Fruit fly (Drosophila melanogaster): ENCODE measurements around the gene TfIIEbeta.

The TfIIEbeta gene

dm6 chr3L:4254301-4254834, 32.5 kb upstream of the TfIIEbeta start, which contains the start of the genes ago and CG1265:
ago (minus strand) TSS chr3L:4254306.
CG1265 (plus strand) TSS chr3L:4254776.
- TF ChIP-seq Abd-B (GFP tag; optimal IDR thresholded peaks at IDR 0.05) = peak; percentile 53
- TF ChIP-seq grau (tag; optimal IDR thresholded peaks at IDR 0.05) = peak; percentile 56
- no peak for TF ChIP-seq CG4404 (GFP tag; IDR thresholded peaks at IDR 0.05)
- TF ChIP-seq CG10431 (GFP tag; optimal IDR thresholded peaks at IDR 0.05) = peak; percentile 33
- no peak for TF ChIP-seq ems (GFP tag; optimal IDR thresholded peaks at IDR 0.05)
- TF ChIP-seq stc (GFP tag; IDR thresholded peaks at IDR 0.05) = peak; percentile 20; the same call in 1 of the 2 replicates
- peak; percentile 69 for TF ChIP-seq CG31441 (GFP tag; IDR thresholded peaks at IDR 0.05)
- TF ChIP-seq kni (GFP tag; optimal IDR thresholded peaks at IDR 0.05) = no peak
- TF ChIP-seq CG11085 (GFP tag; IDR thresholded peaks at IDR 0.05) = 0 out of 2 replicates have a peak, but pooled peaks have one; percentile 6
- TF ChIP-seq Hr3 (GFP tag; optimal IDR thresholded peaks at IDR 0.05) = peak; percentile 47
- peak; percentile 65 for TF ChIP-seq CG18262 (tag; optimal IDR thresholded peaks at IDR 0.05)
- peak; percentile 23 for TF ChIP-seq CG7556 (GFP tag; optimal IDR thresholded peaks at IDR 0.05)
- TF ChIP-seq sisA (GFP tag; IDR thresholded peaks at IDR 0.05) = peak; percentile 42
- no peak for TF ChIP-seq maf-S (GFP tag; optimal IDR thresholded peaks at IDR 0.05)
- peak; percentile 34 for TF ChIP-seq CG1602 (GFP tag; optimal IDR thresholded peaks at IDR 0.05)
- TF ChIP-seq dysf (GFP tag; IDR thresholded peaks at IDR 0.05) = peak; percentile 40; the same call in 1 of the 3 replicates
- TF ChIP-seq yki (optimal IDR thresholded peaks at IDR 0.05) = no peak
- TF ChIP-seq CG7839 (tag; optimal IDR thresholded peaks at IDR 0.05) = peak; percentile 31
- TF ChIP-seq CG11456 (GFP tag; IDR thresholded peaks at IDR 0.05) = peak; percentile 78
- peak; percentile 5 for TF ChIP-seq Hsf (GFP tag; optimal IDR thresholded peaks at IDR 0.05)
- peak; percentile 99 for TF ChIP-seq CG14710 (tag; optimal IDR thresholded peaks at IDR 0.05)
- TF ChIP-seq H2.0 (GFP tag; IDR thresholded peaks at IDR 0.05) = peak; percentile 27
- TF ChIP-seq ab (GFP tag; optimal IDR thresholded peaks at IDR 0.05) = peak; percentile 14
- peak; percentile 10 for TF ChIP-seq Mad (GFP tag; optimal IDR thresholded peaks at IDR 0.05)
- TF ChIP-seq mirr (GFP tag; optimal IDR thresholded peaks at IDR 0.05) = peak; percentile 33
- peak; percentile 31; the same call in 1 of the 2 replicates for TF ChIP-seq E2f1 (GFP tag; IDR thresholded peaks at IDR 0.05)
- peak; percentile 46 for TF ChIP-seq CG15601 (tag; optimal IDR thresholded peaks at IDR 0.05)
- TF ChIP-seq insv (GFP tag; optimal IDR thresholded peaks at IDR 0.05) = peak in 1 of 2 experiments; percentile 30
- TF ChIP-seq lmd (GFP tag; IDR thresholded peaks at IDR 0.05) = peak; percentile 41; the same call in 1 of the 2 replicates
- TF ChIP-seq CG17829 (tag; optimal IDR thresholded peaks at IDR 0.05) = peak; percentile 52
- TF ChIP-seq dati (GFP tag; IDR thresholded peaks at IDR 0.05) = 0 out of 2 replicates have a peak, but pooled peaks have one; percentile 19
- no peak for TF ChIP-seq Dfd (GFP tag; optimal IDR thresholded peaks at IDR 0.05)
- no peak for TF ChIP-seq CG4617 (GFP tag; optimal IDR thresholded peaks at IDR 0.05; ENCODE audit: borderline replicate concordance)
- peak; percentile 61 for TF ChIP-seq amos (GFP tag; IDR thresholded peaks at IDR 0.05; ENCODE audit: partially characterized antibody)
- peak; percentile 82 for TF ChIP-seq NFAT (GFP tag; IDR thresholded peaks at IDR 0.05)
- 0 out of 3 replicates have a peak, but pooled peaks have one; percentile 9 for TF ChIP-seq Doc3 (GFP tag; IDR thresholded peaks at IDR 0.05; ENCODE audit: partially characterized antibody)
- no peak for TF ChIP-seq CG1647 (GFP tag; optimal IDR thresholded peaks at IDR 0.05)
- peak; percentile 28 for TF ChIP-seq CG10654 (GFP tag; optimal IDR thresholded peaks at IDR 0.05)
- peak; percentile 54 for TF ChIP-seq Scr (GFP tag; IDR thresholded peaks at IDR 0.05; ENCODE audit: partially characterized antibody)
- TF ChIP-seq CG2202 (tag; optimal IDR thresholded peaks at IDR 0.05) = no peak
- peak; percentile 29 for TF ChIP-seq Xbp1 (GFP tag; optimal IDR thresholded peaks at IDR 0.05)
- peak; percentile 50 for TF ChIP-seq ranshi (GFP tag; IDR thresholded peaks at IDR 0.05)
- peak; percentile 24 for TF ChIP-seq CG7786 (GFP tag; optimal IDR thresholded peaks at IDR 0.05)
- TF ChIP-seq gem (tag; optimal IDR thresholded peaks at IDR 0.05) = peak; percentile 74
- peak; percentile 37 for TF ChIP-seq tin (GFP tag; optimal IDR thresholded peaks at IDR 0.05)
- no peak for TF ChIP-seq Kr (GFP tag; optimal IDR thresholded peaks at IDR 0.05)
- peak; percentile 24 for TF ChIP-seq CG8388 (GFP tag; optimal IDR thresholded peaks at IDR 0.05)
- TF ChIP-seq CG2129 (GFP tag; IDR thresholded peaks at IDR 0.05; ENCODE audit: partially characterized antibody) = 0 out of 2 replicates have a peak, but pooled peaks have one; percentile 11
- peak; percentile 34 for TF ChIP-seq bcd (GFP tag; optimal IDR thresholded peaks at IDR 0.05)
- TF ChIP-seq Dp (GFP tag; optimal IDR thresholded peaks at IDR 0.05) = peak; percentile 55
